Fruit fly (Drosophila melanogaster) whole organism, embryonic: ENCODE results near the gene CG12253.
A peak's percentile ranks its signal among the peaks of the same experiment; 100 is the strongest.

Source experiments
- CG11695 ChIP-seq: fragments of 200-800 bp; sonication (Bioruptor generic); IDR thresholded peaks from 3 replicates; pipeline ENCODE4 v1.3.6; 2022; ENCODE audit warnings: missing biosample characterization, missing genetic modification characterization
- CG12769 ChIP-seq: fragments of 200-800 bp; sonication (Bioruptor generic); optimal IDR thresholded peaks from 2 replicates; lab custom pipeline; 2019; ENCODE audit warnings: missing biosample characterization, mild to moderate bottlenecking, missing genetic modification characterization, moderate library complexity
- CG14667 ChIP-seq: fragments of 200-800 bp; sonication (Bioruptor generic); IDR thresholded peaks from 2 replicates; pipeline ENCODE4 v1.3.6; 2022; ENCODE audit warnings: missing biosample characterization, missing genetic modification characterization
- CG1603 ChIP-seq: fragments of 200-800 bp; sonication (Bioruptor generic); optimal IDR thresholded peaks from 2 replicates; lab custom pipeline; 2019; ENCODE audit warnings: missing biosample characterization, mild to moderate bottlenecking, missing genetic modification characterization, moderate library complexity
- CG16815 ChIP-seq: fragments of 200-800 bp; sonication (Bioruptor generic); optimal IDR thresholded peaks from 3 replicates; lab custom pipeline; 2017; ENCODE audit warnings: missing biosample characterization, mild to moderate bottlenecking, missing genetic modification characterization
- CG17359 ChIP-seq: fragments of 200-800 bp; sonication (Bioruptor generic); optimal IDR thresholded peaks from 3 replicates; lab custom pipeline; 2018; ENCODE audit warnings: missing biosample characterization, mild to moderate bottlenecking, missing genetic modification characterization, moderate library complexity
- CG33557 ChIP-seq: fragments of 200-800 bp; sonication (Bioruptor generic); optimal IDR thresholded peaks from 2 replicates; lab custom pipeline; 2019; ENCODE audit warnings: missing biosample characterization, mild to moderate bottlenecking, missing genetic modification characterization, moderate library complexity
- CG4282 ChIP-seq: fragments of 200-800 bp; sonication (Bioruptor generic); optimal IDR thresholded peaks from 2 replicates; lab custom pipeline; 2016; ENCODE audit warnings: missing biosample characterization, missing genetic modification characterization
- CG4707 ChIP-seq: fragments of 200-800 bp; sonication (Bioruptor generic); optimal IDR thresholded peaks from 2 replicates; lab custom pipeline; 2018; ENCODE audit warnings: missing biosample characterization, mild to moderate bottlenecking, missing genetic modification characterization, moderate library complexity
- CG5953 ChIP-seq: fragments of 200-800 bp; sonication (Bioruptor generic); IDR thresholded peaks from 2 replicates; pipeline ENCODE4 v1.3.6; 2022; ENCODE audit warnings: missing biosample characterization, missing genetic modification characterization
- CG6254 ChIP-seq: fragments of 200-800 bp; sonication (Bioruptor generic); optimal IDR thresholded peaks from 3 replicates; lab custom pipeline; 2017; ENCODE audit warnings: mild to moderate bottlenecking, missing biosample characterization, missing genetic modification reagents, missing genetic modification characterization
- CG6689 ChIP-seq: fragments of 200-800 bp; sonication (Bioruptor generic); IDR thresholded peaks from 2 replicates; pipeline ENCODE4 v1.3.6; 2022; ENCODE audit warnings: missing biosample characterization, missing genetic modification characterization
- CG6791 ChIP-seq: fragments of 200-800 bp; sonication (Bioruptor generic); IDR thresholded peaks from 3 replicates; pipeline ENCODE4 v1.3.6; 2022; ENCODE audit warnings: missing biosample characterization, missing genetic modification characterization; ENCODE audit not compliant: partially characterized antibody
- CG6813 ChIP-seq: fragments of 200-800 bp; sonication (Bioruptor generic); optimal IDR thresholded peaks from 2 replicates; lab custom pipeline; 2017; ENCODE audit warnings: missing biosample characterization, missing genetic modification characterization, mild to moderate bottlenecking, moderate library complexity, missing genetic modification reagents
- CG7963 ChIP-seq: fragments of 200-800 bp; sonication (Bioruptor generic); IDR thresholded peaks from 3 replicates; pipeline ENCODE4 v1.3.6; 2022; ENCODE audit warnings: missing biosample characterization, missing genetic modification characterization; ENCODE audit not compliant: partially characterized antibody
- CG9727 ChIP-seq: fragments of 200-800 bp; sonication (Bioruptor generic); optimal IDR thresholded peaks from 3 replicates; lab custom pipeline; 2017; ENCODE audit warnings: missing biosample characterization, mild to moderate bottlenecking, missing genetic modification characterization
- Doc2 ChIP-seq: fragments of 200-800 bp; sonication (Bioruptor generic); IDR thresholded peaks from 2 replicates; pipeline ENCODE4 v1.3.6; 2022; ENCODE audit warnings: missing biosample characterization, missing genetic modification characterization
- Fer3 ChIP-seq: fragments of 200-800 bp; sonication (Bioruptor generic); optimal IDR thresholded peaks from 2 replicates; lab custom pipeline; 2018; ENCODE audit warnings: missing biosample characterization, mild to moderate bottlenecking, missing genetic modification characterization, moderate library complexity
- GATAe ChIP-seq: fragments of 200-800 bp; sonication (Bioruptor generic); conservative IDR thresholded peaks from 2 replicates; pipeline ENCODE4 v1.3.6; 2022; ENCODE audit warnings: missing biosample characterization, missing genetic modification characterization
- Nf-YB ChIP-seq: fragments of 200-800 bp; sonication (Bioruptor generic); optimal IDR thresholded peaks from 3 replicates; lab custom pipeline; 2019; ENCODE audit warnings: missing biosample characterization, mild to moderate bottlenecking, missing genetic modification characterization, moderate library complexity
- Sry-β ChIP-seq: fragments of 200-800 bp; sonication (Bioruptor generic); optimal IDR thresholded peaks from 2 replicates; lab custom pipeline; 2018; ENCODE audit warnings: missing biosample characterization, mild to moderate bottlenecking, missing genetic modification characterization, moderate library complexity
- ab ChIP-seq: fragments of 200-800 bp; sonication (Bioruptor generic); optimal IDR thresholded peaks from 2 replicates; lab custom pipeline; 2016; ENCODE audit warnings: missing biosample characterization, missing genetic modification characterization
- amos ChIP-seq: fragments of 200-800 bp; sonication (Bioruptor generic); IDR thresholded peaks from 2 replicates; pipeline ENCODE4 v1.3.6; 2022; ENCODE audit warnings: missing biosample characterization, missing genetic modification characterization; ENCODE audit not compliant: partially characterized antibody
- ash1 ChIP-seq: fragments of 200-800 bp; sonication (Bioruptor generic); optimal IDR thresholded peaks from 2 replicates; lab custom pipeline; 2018; ENCODE audit warnings: missing biosample characterization, mild to moderate bottlenecking, missing genetic modification characterization
- bab2 ChIP-seq: fragments of 200-800 bp; sonication (Bioruptor generic); optimal IDR thresholded peaks from 2 replicates; lab custom pipeline; 2016; ENCODE audit warnings: missing biosample characterization, missing genetic modification characterization
- chinmo ChIP-seq: fragments of 200-800 bp; sonication (Bioruptor generic); IDR thresholded peaks from 4 replicates; pipeline ENCODE4 v1.3.6; 2022; ENCODE audit warnings: missing biosample characterization, missing genetic modification characterization; ENCODE audit not compliant: partially characterized antibody
- chm ChIP-seq: fragments of 200-800 bp; sonication (Bioruptor generic); IDR thresholded peaks from 2 replicates; pipeline ENCODE4 v1.3.6; 2022; ENCODE audit warnings: missing biosample characterization, missing genetic modification characterization
- chn ChIP-seq: fragments of 200-800 bp; sonication (Bioruptor generic); optimal IDR thresholded peaks from 2 replicates; lab custom pipeline; 2016; ENCODE audit warnings: missing biosample characterization, missing genetic modification characterization
- dati ChIP-seq: fragments of 200-800 bp; sonication (Bioruptor generic); IDR thresholded peaks from 2 replicates; pipeline ENCODE4 v1.3.6; 2022; ENCODE audit warnings: missing biosample characterization, missing genetic modification characterization
- exex ChIP-seq: fragments of 200-800 bp; sonication (Bioruptor generic); optimal IDR thresholded peaks from 4 replicates; lab custom pipeline; 2018; ENCODE audit warnings: missing biosample characterization, mild to moderate bottlenecking, missing genetic modification characterization, moderate library complexity
- gcm ChIP-seq: fragments of 200-800 bp; sonication (Bioruptor generic); optimal IDR thresholded peaks from 2 replicates; lab custom pipeline; 2019; ENCODE audit warnings: missing biosample characterization, mild to moderate bottlenecking, missing genetic modification characterization, moderate library complexity
- grau ChIP-seq: fragments of 200-800 bp; optimal IDR thresholded peaks from 3 replicates; lab custom pipeline; 2019; ENCODE audit warnings: missing biosample characterization, mild to moderate bottlenecking, missing genetic modification characterization, moderate library complexity
- hbn ChIP-seq: fragments of 200-800 bp; sonication (Bioruptor generic); IDR thresholded peaks from 2 replicates; pipeline ENCODE4 v1.3.6; 2022; ENCODE audit warnings: missing biosample characterization, missing genetic modification characterization; ENCODE audit not compliant: partially characterized antibody
- her ChIP-seq: fragments of 200-800 bp; sonication (Bioruptor generic); optimal IDR thresholded peaks from 2 replicates; lab custom pipeline; 2016; ENCODE audit warnings: missing biosample characterization, missing genetic modification characterization
- mam ChIP-seq: fragments of 200-800 bp; sonication (Bioruptor generic); optimal IDR thresholded peaks from 3 replicates; lab custom pipeline; 2016; ENCODE audit warnings: missing biosample characterization, missing genetic modification characterization
- otp ChIP-seq: fragments of 200-800 bp; sonication (Bioruptor generic); IDR thresholded peaks from 3 replicates; pipeline ENCODE4, ENCODE4 v1.3.6; 2022; ENCODE audit warnings: missing biosample characterization, missing genetic modification characterization
- pb ChIP-seq: fragments of 200-800 bp; sonication (Bioruptor generic); optimal IDR thresholded peaks from 3 replicates; lab custom pipeline; 2016; ENCODE audit warnings: missing biosample characterization, missing genetic modification characterization
- pho ChIP-seq: fragments of 200-800 bp; sonication (Bioruptor generic); optimal IDR thresholded peaks from 2 replicates; lab custom pipeline; 2016; ENCODE audit warnings: missing biosample characterization, missing genetic modification characterization
- prd ChIP-seq, 3 experiments: fragments of >200 bp in 2 of 3; fragments of 200-800 bp in 1 of 3; sonication (Bioruptor generic) in 1 of 3; optimal IDR thresholded peaks in 2 of 3; IDR thresholded peaks in 1 of 3; 2 replicates in 2 of 3; 3 replicates in 1 of 3; pipeline versions ENCODE4 v1.3.6 to Lab custom; 2017 to 2022; ENCODE audit warnings: missing biosample characterization in 1 of 3, missing genetic modification characterization in 1 of 3
- rib ChIP-seq: fragments of 200-800 bp; sonication (Bioruptor generic); IDR thresholded peaks from 2 replicates; pipeline ENCODE4 v1.3.6; 2022; ENCODE audit warnings: missing biosample characterization, missing genetic modification characterization
- row ChIP-seq: fragments of 200-800 bp; sonication (Bioruptor generic); IDR thresholded peaks from 3 replicates; pipeline ENCODE4 v1.3.6; 2022; ENCODE audit warnings: missing biosample characterization, missing genetic modification characterization
- scrt ChIP-seq: fragments of 200-800 bp; sonication (Bioruptor generic); optimal IDR thresholded peaks from 2 replicates; lab custom pipeline; 2018; ENCODE audit warnings: missing biosample characterization, mild to moderate bottlenecking, missing genetic modification characterization, moderate library complexity
- sob ChIP-seq: fragments of 200-800 bp; sonication (Bioruptor generic); IDR thresholded peaks from 2 replicates; pipeline ENCODE4 v1.3.6; 2022; ENCODE audit warnings: missing biosample characterization, missing genetic modification characterization
- stc ChIP-seq: fragments of 200-800 bp; sonication (Bioruptor generic); IDR thresholded peaks from 2 replicates; pipeline ENCODE4 v1.3.6; 2022; ENCODE audit warnings: missing biosample characterization, missing genetic modification characterization
- tx ChIP-seq: fragments of 200-800 bp; sonication (Bioruptor generic); optimal IDR thresholded peaks from 2 replicates; lab custom pipeline; 2016; ENCODE audit warnings: missing biosample characterization, missing genetic modification characterization
- z ChIP-seq: fragments of 200-800 bp; sonication (Bioruptor generic); IDR thresholded peaks from 3 replicates; pipeline ENCODE4 v1.3.6; 2022; ENCODE audit warnings: missing biosample characterization, missing genetic modification characterization
- zfh2 ChIP-seq: fragments of 200-800 bp; sonication (Bioruptor generic); optimal IDR thresholded peaks from 2 replicates; lab custom pipeline; 2016; ENCODE audit warnings: missing biosample characterization, missing genetic modification characterization

Gene CG12253

dm6 chr2L:10967257-10968008 is 20.2 kb upstream of the CG12253 start (continued):
- TF ChIP-seq CG9727 (peak; percentile 63), CG16815 (GFP tag; lab: Kevin White, UChicago) (no peak), GATAe (GFP tag; lab: Robert Waterston, UW) (no peak), CG14667 (GFP tag; lab: Robert Waterston, UW) (no peak), CG5953 (0 out of 2 replicates have a peak, but pooled peaks have one; percentile 11), chn (GFP tag; lab: Kevin White, UChicago) (peak; percentile 29), pb (GFP tag; lab: Kevin White, UChicago) (peak; percentile 27), Sry-β (peak; percentile 25), CG33557 (GFP tag; lab: Kevin White, UChicago) (no peak), sob (no peak), prd (optimal IDR thresholded peaks at IDR 0.05; lab: Kevin White, UChicago) (no peak), prd (GFP tag; IDR thresholded peaks at IDR 0.05; lab: Robert Waterston, UW) (no peak; the same call in 2 of the 3 replicates), CG4707 (GFP tag; lab: Kevin White, UChicago) (peak; percentile 96), CG1603 (tag; lab: Kevin White, UChicago) (peak; percentile 15), zfh2 (GFP tag; lab: Kevin White, UChicago) (no peak), gcm (GFP tag; lab: Kevin White, UChicago) (peak; percentile 54), grau (tag; lab: Kevin White, UChicago) (peak; percentile 2), tx (peak; percentile 4), stc (GFP tag; lab: Robert Waterston, UW) (no peak), bab2 (GFP tag; lab: Kevin White, UChicago) (no peak), CG6791 (GFP tag; lab: Robert Waterston, UW) (peak; percentile 46; the same call in 2 of the 3 replicates), Doc2 (GFP tag; lab: Robert Waterston, UW) (no peak), Fer3 (no peak), amos (GFP tag; lab: Robert Waterston, UW) (no peak), CG6254 (GFP tag; lab: Kevin White, UChicago) (peak; percentile 1), dati (GFP tag; lab: Robert Waterston, UW) (no peak), pho (GFP tag; lab: Kevin White, UChicago) (no peak), chinmo (peak; percentile 57; the same call in 2 of the 4 replicates), CG17359 (tag; lab: Kevin White, UChicago) (peak; percentile 17), row (GFP tag; lab: Robert Waterston, UW) (peak; percentile 77), CG7963 (GFP tag; lab: Robert Waterston, UW) (0 out of 3 replicates have a peak, but pooled peaks have one; percentile 9), ab (GFP tag; lab: Kevin White, UChicago) (no peak), CG12769 (tag; lab: Kevin White, UChicago) (peak; percentile 8), CG4282 (GFP tag; lab: Kevin White, UChicago) (peak; percentile 40), chm (GFP tag; lab: Robert Waterston, UW) (peak; percentile 62; the same call in 1 of the 2 replicates), CG6689 (GFP tag; lab: Robert Waterston, UW) (no peak), exex (tag; lab: Kevin White, UChicago) (peak; percentile 40), mam (peak; percentile 24), z (GFP tag; lab: Robert Waterston, UW) (0 out of 3 replicates have a peak, but pooled peaks have one; percentile 34), ash1 (GFP tag; lab: Kevin White, UChicago) (peak; percentile 10), her (GFP tag; lab: Kevin White, UChicago) (peak; percentile 41), rib (GFP tag; lab: Robert Waterston, UW) (peak; percentile 37; the same call in 1 of the 2 replicates), CG11695 (0 out of 3 replicates have a peak, but pooled peaks have one; percentile 49), otp (GFP tag; lab: Robert Waterston, UW) (0 out of 3 replicates have a peak, but pooled peaks have one; percentile 24), scrt (GFP tag; lab: Kevin White, UChicago) (peak; percentile 16), CG6813 (GFP tag; lab: Kevin White, UChicago) (no peak), Nf-YB (peak; percentile 89), hbn (0 out of 2 replicates have a peak, but pooled peaks have one; percentile 10)
